Worm (Caenorhabditis elegans): Measurements from ENCODE around the gene clec-245.
"Not testable (repeated sequence)": the region's sequence is repeated elsewhere in the genome, so short reads cannot be mapped to it uniquely, and the experiment has no call there.

clec-245 gene

ce11 chrV:18188328-18188727 lies at the start of gene clec-245:
Gene clec-245, minus strand, starts transcription at chrV:18188428.
- TF ChIP-seq nhr-85 (tag) (peak; percentile 60), vab-15 (tag; optimal IDR thresholded peaks at IDR 0.05) (no peak), hlh-17 (GFP tag; optimal IDR thresholded peaks at IDR 0.05; ENCODE audit: borderline replicate concordance) (no peak)

ce11 chrV:18236714-18237288 lies 48.6 kb upstream of the clec-245 start, which contains the start of gene R10E8.3:
Gene R10E8.3, minus strand, starts transcription at chrV:18236764.
- TF ChIP-seq lin-35 (GFP tag; optimal IDR thresholded peaks at IDR 0.05): peak in 1 of 2 experiments; percentile 4
- TF ChIP-seq lin-13 (GFP tag; optimal IDR thresholded peaks at IDR 0.05): no peak

ce11 chrV:18235808-18236207 lies 47.6 kb upstream of the clec-245 start:
- no peak for TF ChIP-seq fkh-8 (tag; optimal IDR thresholded peaks at IDR 0.05)
- TF ChIP-seq sptf-1 (tag; optimal IDR thresholded peaks at IDR 0.05): no peak
- no peak for TF ChIP-seq egl-27 (tag; optimal IDR thresholded peaks at IDR 0.05)
- no peak for TF ChIP-seq zip-4 (GFP tag; optimal IDR thresholded peaks at IDR 0.05)
- no peak for TF ChIP-seq nhr-77 (tag; optimal IDR thresholded peaks at IDR 0.05)
- TF ChIP-seq nhr-84 (tag; optimal IDR thresholded peaks at IDR 0.05): no peak
- no peak for TF ChIP-seq mef-2 (tag; optimal IDR thresholded peaks at IDR 0.05)
- no peak for TF ChIP-seq dpl-1 (GFP tag; optimal IDR thresholded peaks at IDR 0.05)
- no peak for TF ChIP-seq unc-30 (tag; optimal IDR thresholded peaks at IDR 0.05)
- TF ChIP-seq sox-4 (tag; optimal IDR thresholded peaks at IDR 0.05): no peak
- no peak for TF ChIP-seq lin-14 (GFP tag; optimal IDR thresholded peaks at IDR 0.05)
- TF ChIP-seq alr-1 (tag; optimal IDR thresholded peaks at IDR 0.05; ENCODE audit: borderline replicate concordance): no peak
- no peak for TF ChIP-seq nhr-28 (tag; optimal IDR thresholded peaks at IDR 0.05)
- TF ChIP-seq nhr-12 (tag; optimal IDR thresholded peaks at IDR 0.05): no peak
- no peak for TF ChIP-seq pag-3 (tag; optimal IDR thresholded peaks at IDR 0.05; ENCODE audit: borderline replicate concordance, insufficient read depth)
- TF ChIP-seq C16A3.4 (tag; optimal IDR thresholded peaks at IDR 0.05): no peak
- TF ChIP-seq lin-35 (GFP tag; optimal IDR thresholded peaks at IDR 0.05): no peak
- no peak for TF ChIP-seq skn-1 (tag; optimal IDR thresholded peaks at IDR 0.05)
- no peak for TF ChIP-seq unc-62 (GFP tag; optimal IDR thresholded peaks at IDR 0.05)

ce11 chrV:18224353-18224752 lies 36.1 kb upstream of the clec-245 start, which contains the start of gene F16H6.10:
Gene F16H6.10, minus strand, starts transcription at chrV:18224453.
- TF ChIP-seq nhr-11 (tag; optimal IDR thresholded peaks at IDR 0.05) (no peak), egl-13 (tag; optimal IDR thresholded peaks at IDR 0.05) (no peak), hpl-2 (GFP tag; optimal IDR thresholded peaks at IDR 0.05) (no peak), nhr-19 (GFP tag; conservative IDR thresholded peaks at IDR 0.05) (no peak), pqm-1 (tag; optimal IDR thresholded peaks at IDR 0.05) (no peak), mef-2 (tag; optimal IDR thresholded peaks at IDR 0.05) (no peak), mab-9 (GFP tag; IDR thresholded peaks at IDR 0.05) (no peak), C34B4.2 (tag; optimal IDR thresholded peaks at IDR 0.05) (no peak), nhr-28 (tag; optimal IDR thresholded peaks at IDR 0.05) (no peak), ces-1 (GFP tag; optimal IDR thresholded peaks at IDR 0.05) (no peak), mdl-1 (tag; optimal IDR thresholded peaks at IDR 0.05) (no peak), skn-1 (tag; optimal IDR thresholded peaks at IDR 0.05) (no peak)

- TF ChIP-seq hlh-17 (GFP tag; optimal IDR thresholded peaks at IDR 0.05; ENCODE audit: borderline replicate concordance); ceh-63 (GFP tag; optimal IDR thresholded peaks at IDR 0.05); grh-1 (GFP tag; IDR thresholded peaks at IDR 0.05): not testable (repeated sequence)
Observed at ce11 chrV:18216784-18217183, 28.6 kb upstream of the clec-245 start, which contains the start of gene F16H6.9. Gene F16H6.9, plus strand, starts transcription at chrV:18217084.
